Fruit fly (Drosophila melanogaster): ENCODE measurements around the gene GluRS-m.
A peak's percentile ranks its signal among the peaks of the same experiment; 100 is the strongest.

Gene GluRS-m

DNA sequence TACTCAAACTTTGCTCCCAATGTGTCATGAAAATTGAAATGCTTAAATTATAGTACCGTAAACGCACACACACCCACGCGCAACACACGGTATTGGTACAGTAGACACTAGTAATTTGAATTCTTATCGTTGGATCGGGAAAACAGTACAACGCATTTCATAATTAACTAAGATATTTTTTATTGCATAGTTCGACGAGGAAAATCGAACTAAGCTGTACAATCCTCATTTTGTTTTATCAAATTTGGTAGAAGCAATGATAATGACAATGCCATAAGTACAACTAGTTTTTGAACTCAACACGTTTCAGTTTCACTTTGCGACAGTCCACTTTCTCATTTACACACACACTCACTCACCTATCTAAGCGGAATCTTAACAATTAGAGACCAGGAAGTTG, 36.2 kb downstream of the GluRS-m start (continued):
- TF ChIP-seq dysf (GFP tag; IDR thresholded peaks at IDR 0.05) (peak; percentile 76; the same call in 1 of the 3 replicates), Sin3A (optimal IDR thresholded peaks at IDR 0.05) (no peak), CG9727 (GFP tag; optimal IDR thresholded peaks at IDR 0.05) (peak; percentile 63), CG4820 (GFP tag; optimal IDR thresholded peaks at IDR 0.05) (peak; percentile 27), crp (GFP tag; optimal IDR thresholded peaks at IDR 0.05) (no peak), ab (GFP tag; optimal IDR thresholded peaks at IDR 0.05) (peak; percentile 59), jumu (GFP tag; optimal IDR thresholded peaks at IDR 0.05) (peak; percentile 57), Doc3 (GFP tag; IDR thresholded peaks at IDR 0.05; ENCODE audit: partially characterized antibody) (no peak), CG34224 (GFP tag; IDR thresholded peaks at IDR 0.05; ENCODE audit: partially characterized antibody) (no peak), pb (GFP tag; optimal IDR thresholded peaks at IDR 0.05) (peak; percentile 4), Drgx (GFP tag; IDR thresholded peaks at IDR 0.05) (no peak), vfl (GFP tag; optimal IDR thresholded peaks at IDR 0.05) (peak; percentile 23), CG10366 (GFP tag; IDR thresholded peaks at IDR 0.05) (no peak), luna (GFP tag; optimal IDR thresholded peaks at IDR 0.05) (no peak), crol (GFP tag; IDR thresholded peaks at IDR 0.05) (no peak), CG8281 (tag; optimal IDR thresholded peaks at IDR 0.05) (peak; percentile 29), crc (GFP tag; optimal IDR thresholded peaks at IDR 0.05) (peak; percentile 12), Side (GFP tag; optimal IDR thresholded peaks at IDR 0.05) (no peak), CG18476 (GFP tag; optimal IDR thresholded peaks at IDR 0.05) (peak; percentile 1), ase (GFP tag; IDR thresholded peaks at IDR 0.05) (no peak; the same call in 2 of the 3 replicates), CG4854 (GFP tag; optimal IDR thresholded peaks at IDR 0.05) (peak; percentile 29), Fer1 (GFP tag; optimal IDR thresholded peaks at IDR 0.05) (peak; percentile 74), CG11560 (tag; IDR thresholded peaks at IDR 0.05) (no peak), Usf (GFP tag; optimal IDR thresholded peaks at IDR 0.05) (peak; percentile 0), CG6272 (GFP tag; IDR thresholded peaks at IDR 0.05) (no peak), TFAM (GFP tag; optimal IDR thresholded peaks at IDR 0.05) (no peak), CG11398 (GFP tag; optimal IDR thresholded peaks at IDR 0.05) (peak; percentile 36), CG7786 (GFP tag; optimal IDR thresholded peaks at IDR 0.05) (peak; percentile 75), CG18619 (GFP tag; optimal IDR thresholded peaks at IDR 0.05) (peak; percentile 63), ATbp (GFP tag; optimal IDR thresholded peaks at IDR 0.05) (no peak), E2f2 (GFP tag; IDR thresholded peaks at IDR 0.05) (0 out of 2 replicates have a peak, but pooled peaks have one; percentile 28), peb (GFP tag; IDR thresholded peaks at IDR 0.05) (0 out of 2 replicates have a peak, but pooled peaks have one; percentile 21), CG11695 (GFP tag; IDR thresholded peaks at IDR 0.05) (0 out of 3 replicates have a peak, but pooled peaks have one; percentile 44), sisA (GFP tag; IDR thresholded peaks at IDR 0.05) (peak; percentile 70), dan (GFP tag; IDR thresholded peaks at IDR 0.05) (no peak), Adf1 (GFP tag; IDR thresholded peaks at IDR 0.05) (no peak; the same call in 1 of the 2 replicates), Rfx (GFP tag; IDR thresholded peaks at IDR 0.05) (0 out of 2 replicates have a peak, but pooled peaks have one; percentile 69), sr (GFP tag; IDR thresholded peaks at IDR 0.05) (no peak), CG11723 (GFP tag; optimal IDR thresholded peaks at IDR 0.05) (peak; percentile 46), CG13296 (GFP tag; optimal IDR thresholded peaks at IDR 0.05) (peak; percentile 76), Hsf (GFP tag; optimal IDR thresholded peaks at IDR 0.05) (peak; percentile 70), CG13775 (GFP tag; optimal IDR thresholded peaks at IDR 0.05) (peak; percentile 56), CG13624 (GFP tag; optimal IDR thresholded peaks at IDR 0.05) (peak; percentile 71), salm (tag; optimal IDR thresholded peaks at IDR 0.05) (no peak), CG18764 (GFP tag; optimal IDR thresholded peaks at IDR 0.05) (no peak), Oaz (GFP tag; IDR thresholded peaks at IDR 0.05) (peak; percentile 27; the same call in 1 of the 2 replicates), nom (GFP tag; optimal IDR thresholded peaks at IDR 0.05) (no peak), wdn (GFP tag; IDR thresholded peaks at IDR 0.05) (0 out of 2 replicates have a peak, but pooled peaks have one; percentile 36), Jarid2 (GFP tag; optimal IDR thresholded peaks at IDR 0.05) (peak; percentile 14), bowl (GFP tag; IDR thresholded peaks at IDR 0.05) (no peak), al (GFP tag; IDR thresholded peaks at IDR 0.05) (peak; percentile 58), CG8765 (GFP tag; IDR thresholded peaks at IDR 0.05) (no peak)

Data from whole organism, embryonic.